Fruit fly (Drosophila melanogaster) whole organism, embryonic: ENCODE measurements around the gene CG8419.

Source experiments
- Atf-2 ChIP-seq: fragments of 200-800 bp; sonication (Bioruptor generic); optimal IDR thresholded peaks from 2 replicates; lab custom pipeline; 2016; ENCODE audit warnings: missing biosample characterization, missing genetic modification characterization
- Bteb2 ChIP-seq: fragments of 200-800 bp; sonication (Bioruptor generic); optimal IDR thresholded peaks from 2 replicates; lab custom pipeline; 2016; ENCODE audit warnings: missing biosample characterization, missing genetic modification characterization
- CG10462 ChIP-seq: fragments of 200-800 bp; sonication (Bioruptor generic); optimal IDR thresholded peaks from 2 replicates; lab custom pipeline; 2016; ENCODE audit warnings: missing biosample characterization, missing genetic modification characterization
- CG12391 ChIP-seq: fragments of 200-800 bp; sonication (Bioruptor generic); optimal IDR thresholded peaks from 3 replicates; lab custom pipeline; 2018; ENCODE audit warnings: missing biosample characterization, mild to moderate bottlenecking, missing genetic modification characterization, moderate library complexity
- CG12744 ChIP-seq: fragments of 200-800 bp; sonication (Bioruptor generic); optimal IDR thresholded peaks from 2 replicates; lab custom pipeline; 2016; ENCODE audit warnings: missing biosample characterization, missing genetic modification characterization
- CG12769 ChIP-seq: fragments of 200-800 bp; sonication (Bioruptor generic); optimal IDR thresholded peaks from 2 replicates; lab custom pipeline; 2019; ENCODE audit warnings: missing biosample characterization, mild to moderate bottlenecking, missing genetic modification characterization, moderate library complexity
- CG13775 ChIP-seq: fragments of 200-800 bp; sonication (Bioruptor generic); optimal IDR thresholded peaks from 3 replicates; lab custom pipeline; 2017; ENCODE audit warnings: missing biosample characterization, mild to moderate bottlenecking, missing genetic modification characterization
- CG14965 ChIP-seq: fragments of 200-800 bp; sonication (Bioruptor generic); optimal IDR thresholded peaks from 2 replicates; lab custom pipeline; 2016; ENCODE audit warnings: missing biosample characterization, missing genetic modification characterization, borderline replicate concordance
- CG15479 ChIP-seq: fragments of 200-800 bp; sonication (Bioruptor generic); optimal IDR thresholded peaks from 3 replicates; lab custom pipeline; 2019; ENCODE audit warnings: missing biosample characterization, mild to moderate bottlenecking, missing genetic modification characterization, moderate library complexity
- CG1602 ChIP-seq: fragments of 200-800 bp; sonication (Bioruptor generic); optimal IDR thresholded peaks from 3 replicates; lab custom pipeline; 2016; ENCODE audit warnings: missing biosample characterization, missing genetic modification characterization
- CG16815 ChIP-seq: fragments of 200-800 bp; sonication (Bioruptor generic); optimal IDR thresholded peaks from 3 replicates; lab custom pipeline; 2017; ENCODE audit warnings: missing biosample characterization, mild to moderate bottlenecking, missing genetic modification characterization
- CG16863 ChIP-seq: fragments of 200-800 bp; sonication (Bioruptor generic); optimal IDR thresholded peaks from 3 replicates; lab custom pipeline; 2016; ENCODE audit warnings: missing biosample characterization, missing genetic modification characterization
- CG18262 ChIP-seq: fragments of 200-800 bp; optimal IDR thresholded peaks from 3 replicates; lab custom pipeline; 2019; ENCODE audit warnings: missing biosample characterization, mild to moderate bottlenecking, missing genetic modification characterization, moderate library complexity
- CG18619 ChIP-seq: fragments of 200-800 bp; sonication (Bioruptor generic); optimal IDR thresholded peaks from 3 replicates; lab custom pipeline; 2017; ENCODE audit warnings: missing biosample characterization, mild to moderate bottlenecking, missing genetic modification characterization
- CG30020 ChIP-seq: fragments of 200-800 bp; optimal IDR thresholded peaks from 2 replicates; lab custom pipeline; 2019; ENCODE audit warnings: missing biosample characterization, mild to moderate bottlenecking, missing genetic modification characterization, moderate library complexity
- CG3065 ChIP-seq: fragments of 200-800 bp; sonication (Bioruptor generic); optimal IDR thresholded peaks from 2 replicates; lab custom pipeline; 2016; ENCODE audit warnings: missing biosample characterization, missing genetic modification characterization
- CG31441 ChIP-seq: fragments of 200-800 bp; sonication (Bioruptor generic); IDR thresholded peaks from 2 replicates; pipeline ENCODE4 v1.3.6; 2022; ENCODE audit warnings: missing biosample characterization, missing genetic modification characterization
- CG32532 ChIP-seq: fragments of 200-800 bp; sonication (Bioruptor generic); IDR thresholded peaks from 2 replicates; pipeline ENCODE4 v1.3.6; 2022; ENCODE audit warnings: missing biosample characterization, missing genetic modification characterization
- CG32767 ChIP-seq: fragments of 200-800 bp; sonication (Bioruptor generic); IDR thresholded peaks from 2 replicates; pipeline ENCODE4 v1.3.6; 2022; ENCODE audit warnings: missing biosample characterization, missing genetic modification characterization
- CG4820 ChIP-seq: fragments of 200-800 bp; sonication (Bioruptor generic); optimal IDR thresholded peaks from 3 replicates; lab custom pipeline; 2016; ENCODE audit warnings: missing biosample characterization, missing genetic modification characterization
- CG7928 ChIP-seq: fragments of 200-800 bp; sonication (Bioruptor generic); optimal IDR thresholded peaks from 2 replicates; lab custom pipeline; 2017; ENCODE audit warnings: missing biosample characterization, mild to moderate bottlenecking, missing genetic modification characterization
- CG9932 ChIP-seq: fragments of 200-800 bp; sonication (Bioruptor generic); IDR thresholded peaks from 2 replicates; pipeline ENCODE4 v1.3.6; 2022; ENCODE audit warnings: missing biosample characterization, missing genetic modification characterization
- Camta ChIP-seq: fragments of 200-800 bp; sonication (Bioruptor generic); optimal IDR thresholded peaks from 2 replicates; lab custom pipeline; 2016; ENCODE audit warnings: missing biosample characterization, missing genetic modification characterization
- D19A ChIP-seq: fragments of 200-800 bp; optimal IDR thresholded peaks from 3 replicates; lab custom pipeline; 2019; ENCODE audit warnings: missing biosample characterization, mild to moderate bottlenecking, missing genetic modification characterization, moderate library complexity
- D19B ChIP-seq: fragments of 200-800 bp; sonication (Bioruptor generic); optimal IDR thresholded peaks from 2 replicates; lab custom pipeline; 2017; ENCODE audit warnings: missing biosample characterization, mild to moderate bottlenecking, missing genetic modification characterization
- Dip3 ChIP-seq: fragments of 200-800 bp; sonication (Bioruptor generic); optimal IDR thresholded peaks from 3 replicates; lab custom pipeline; 2016; ENCODE audit warnings: missing biosample characterization, missing genetic modification characterization
- Dp ChIP-seq: fragments of 200-800 bp; sonication (Bioruptor generic); optimal IDR thresholded peaks from 2 replicates; lab custom pipeline; 2018; ENCODE audit warnings: missing biosample characterization, mild to moderate bottlenecking, missing genetic modification characterization, moderate library complexity
- Drgx ChIP-seq: fragments of 200-800 bp; sonication (Bioruptor generic); IDR thresholded peaks from 2 replicates; pipeline ENCODE4 v1.3.6; 2022; ENCODE audit warnings: missing biosample characterization, missing genetic modification characterization
- E2f1 ChIP-seq: fragments of 200-800 bp; sonication (Bioruptor generic); IDR thresholded peaks from 2 replicates; pipeline ENCODE4 v1.3.6; 2022; ENCODE audit warnings: missing biosample characterization, missing genetic modification characterization
- Fer2 ChIP-seq: fragments of 200-800 bp; sonication (Bioruptor generic); optimal IDR thresholded peaks from 2 replicates; lab custom pipeline; 2018; ENCODE audit warnings: missing biosample characterization, mild to moderate bottlenecking, missing genetic modification characterization, moderate library complexity
- HHEX ChIP-seq: fragments of 200-800 bp; sonication (Bioruptor generic); optimal IDR thresholded peaks from 3 replicates; lab custom pipeline; 2017; ENCODE audit warnings: missing biosample characterization, mild to moderate bottlenecking, missing genetic modification characterization, missing genetic modification reagents
- Hmx ChIP-seq: fragments of 200-800 bp; sonication (Bioruptor generic); optimal IDR thresholded peaks from 2 replicates; lab custom pipeline; 2016; ENCODE audit warnings: missing biosample characterization, missing genetic modification characterization
- Sry-β ChIP-seq: fragments of 200-800 bp; sonication (Bioruptor generic); optimal IDR thresholded peaks from 2 replicates; lab custom pipeline; 2018; ENCODE audit warnings: missing biosample characterization, mild to moderate bottlenecking, missing genetic modification characterization, moderate library complexity
- abd-A ChIP-seq: fragments of 200-800 bp; sonication (Bioruptor generic); optimal IDR thresholded peaks from 3 replicates; lab custom pipeline; 2019; ENCODE audit warnings: missing biosample characterization, mild to moderate bottlenecking, missing genetic modification characterization, moderate library complexity
- btn ChIP-seq: fragments of 200-800 bp; sonication (Bioruptor generic); optimal IDR thresholded peaks from 2 replicates; lab custom pipeline; 2016; ENCODE audit warnings: missing biosample characterization, missing genetic modification characterization
- chm ChIP-seq: fragments of 200-800 bp; sonication (Bioruptor generic); IDR thresholded peaks from 2 replicates; pipeline ENCODE4 v1.3.6; 2022; ENCODE audit warnings: missing biosample characterization, missing genetic modification characterization
- crol ChIP-seq: fragments of 200-800 bp; sonication (Bioruptor generic); IDR thresholded peaks from 2 replicates; pipeline ENCODE4 v1.3.6; 2022; ENCODE audit warnings: missing biosample characterization, missing genetic modification characterization
- ftz-f1 ChIP-seq: fragments of 200-800 bp; sonication (Bioruptor generic); optimal IDR thresholded peaks from 2 replicates; lab custom pipeline; 2016; ENCODE audit warnings: missing biosample characterization, missing genetic modification characterization
- grn ChIP-seq: fragments of 200-800 bp; sonication (Bioruptor generic); optimal IDR thresholded peaks from 3 replicates; lab custom pipeline; 2017; ENCODE audit warnings: missing biosample characterization, missing genetic modification characterization
- inv ChIP-seq: fragments of 200-800 bp; sonication (Bioruptor generic); IDR thresholded peaks from 2 replicates; pipeline ENCODE4 v1.3.6; 2022; ENCODE audit warnings: missing biosample characterization, missing genetic modification characterization; ENCODE audit not compliant: partially characterized antibody
- kah ChIP-seq: fragments of 200-800 bp; sonication (Bioruptor generic); optimal IDR thresholded peaks from 2 replicates; lab custom pipeline; 2018; ENCODE audit warnings: missing biosample characterization, mild to moderate bottlenecking, missing genetic modification characterization
- lola ChIP-seq, 3 experiments: fragments of >200 bp in 2 of 3; fragments of 200-800 bp in 1 of 3; sonication (Bioruptor generic) in 1 of 3; optimal IDR thresholded peaks; 2 replicates each; lab custom pipeline; 2017 to 2019; ENCODE audit warnings: missing biosample characterization in 3 of 3, missing genetic modification characterization in 3 of 3, mild to moderate bottlenecking in 1 of 3, moderate library complexity in 1 of 3
- lov ChIP-seq, 2 experiments: fragments of 200-800 bp in 1 of 2; fragments of >200 bp in 1 of 2; sonication (Bioruptor generic) in 1 of 2; IDR thresholded peaks in 1 of 2; optimal IDR thresholded peaks in 1 of 2; 2 replicates in 1 of 2; 3 replicates in 1 of 2; pipeline versions ENCODE4 v1.3.6 to Lab custom; 2017 to 2022; ENCODE audit warnings: missing biosample characterization in 1 of 2, missing genetic modification characterization in 1 of 2
- nau ChIP-seq: fragments of 200-800 bp; sonication (Bioruptor generic); optimal IDR thresholded peaks from 3 replicates; lab custom pipeline; 2017; ENCODE audit warnings: missing biosample characterization, mild to moderate bottlenecking, missing genetic modification characterization, missing genetic modification reagents
- org-1 ChIP-seq: fragments of 200-800 bp; sonication (Bioruptor generic); optimal IDR thresholded peaks from 2 replicates; lab custom pipeline; 2017; ENCODE audit warnings: missing biosample characterization, missing genetic modification characterization
- peb ChIP-seq: fragments of 200-800 bp; sonication (Bioruptor generic); IDR thresholded peaks from 2 replicates; pipeline ENCODE4 v1.3.6; 2022; ENCODE audit warnings: missing biosample characterization, missing genetic modification characterization
- schlank ChIP-seq: fragments of 200-800 bp; sonication (Bioruptor generic); optimal IDR thresholded peaks from 2 replicates; lab custom pipeline; 2018; ENCODE audit warnings: missing biosample characterization, mild to moderate bottlenecking, missing genetic modification characterization
- shn ChIP-seq: fragments of 200-800 bp; sonication (Bioruptor generic); optimal IDR thresholded peaks from 3 replicates; lab custom pipeline; 2016; ENCODE audit warnings: missing biosample characterization, missing genetic modification characterization
- so ChIP-seq: fragments of 200-800 bp; sonication (Bioruptor generic); IDR thresholded peaks from 3 replicates; pipeline ENCODE4 v1.3.6; 2022; ENCODE audit warnings: missing biosample characterization, missing genetic modification characterization
- tna ChIP-seq: fragments of 200-800 bp; sonication (Bioruptor generic); IDR thresholded peaks from 2 replicates; pipeline ENCODE4 v1.3.6; 2022; ENCODE audit warnings: missing biosample characterization, missing genetic modification characterization; ENCODE audit not compliant: partially characterized antibody

Gene CG8419

DNA sequence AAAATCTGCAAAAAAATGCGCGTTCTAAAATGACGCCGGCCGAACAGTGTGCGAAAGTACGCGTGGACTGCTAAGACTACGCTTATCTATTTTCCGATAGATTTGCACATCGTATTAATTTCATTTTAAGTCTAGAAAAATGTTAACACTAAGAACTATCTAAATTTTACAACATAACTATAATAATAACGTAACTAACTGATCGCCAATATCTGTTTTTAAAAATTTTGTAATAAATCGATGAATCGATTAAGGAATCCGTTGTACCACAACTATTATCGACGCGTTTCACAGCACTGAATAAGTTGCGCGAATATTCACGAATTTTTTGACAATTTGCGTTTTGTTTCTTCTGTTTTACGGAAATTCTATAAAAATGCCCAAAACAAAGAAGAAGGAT is 5.1 kb downstream of the CG8419 start, which contains the start of gene Ssb-c31a (continued):
- TF ChIP-seq CG16863 (GFP tag; lab: Kevin White, UChicago) (peak; percentile 19), org-1 (GFP tag; lab: Kevin White, UChicago) (no peak), Atf-2 (GFP tag; lab: Kevin White, UChicago) (peak; percentile 51), nau (GFP tag; lab: Kevin White, UChicago) (peak; percentile 0), peb (GFP tag; lab: Robert Waterston, UW) (no peak), CG9932 (GFP tag; lab: Robert Waterston, UW) (peak; percentile 81), CG1602 (GFP tag; lab: Kevin White, UChicago) (peak; percentile 35), Bteb2 (GFP tag; lab: Kevin White, UChicago) (peak; percentile 41), shn (GFP tag; lab: Kevin White, UChicago) (no peak), CG13775 (peak; percentile 53), CG15479 (peak; percentile 70), D19B (GFP tag; lab: Kevin White, UChicago) (no peak), chm (no peak), Fer2 (tag; lab: Kevin White, UChicago) (peak; percentile 15), crol (GFP tag; lab: Robert Waterston, UW) (no peak), CG12744 (GFP tag; lab: Kevin White, UChicago) (peak; percentile 35), CG32532 (0 out of 2 replicates have a peak, but pooled peaks have one; percentile 17), CG32767 (no peak), tna (no peak), CG3065 (GFP tag; lab: Kevin White, UChicago) (no peak), HHEX (GFP tag; lab: Kevin White, UChicago) (peak; percentile 51), so (0 out of 3 replicates have a peak, but pooled peaks have one; percentile 18), D19A (no peak), grn (GFP tag; lab: Kevin White, UChicago) (no peak), CG4820 (GFP tag; lab: Kevin White, UChicago) (peak; percentile 15), inv (GFP tag; lab: Robert Waterston, UW) (peak; percentile 68), Sry-β (GFP tag; lab: Kevin White, UChicago) (no peak), abd-A (tag; lab: Kevin White, UChicago) (no peak), CG7928 (GFP tag; lab: Kevin White, UChicago) (no peak), kah (no peak), Camta (GFP tag; lab: Kevin White, UChicago) (peak; percentile 26), E2f1 (GFP tag; lab: Robert Waterston, UW) (no peak), CG16815 (GFP tag; lab: Kevin White, UChicago) (peak; percentile 10), lov (optimal IDR thresholded peaks at IDR 0.05; lab: Kevin White, UChicago) (no peak), lov (GFP tag; IDR thresholded peaks at IDR 0.05; lab: Robert Waterston, UW) (no peak), schlank (tag; lab: Kevin White, UChicago) (no peak), CG18619 (GFP tag; lab: Kevin White, UChicago) (peak; percentile 6), CG30020 (tag; lab: Kevin White, UChicago) (peak; percentile 56), CG31441 (0 out of 2 replicates have a peak, but pooled peaks have one; percentile 32), CG10462 (GFP tag; lab: Kevin White, UChicago) (no peak), lola (GFP tag; optimal IDR thresholded peaks at IDR 0.05; lab: Kevin White, UChicago) (peak in 1 of 3 experiments; percentile 47), ftz-f1 (GFP tag; lab: Kevin White, UChicago) (no peak), CG18262 (tag; lab: Kevin White, UChicago) (peak; percentile 58), btn (GFP tag; lab: Kevin White, UChicago) (no peak), CG12391 (peak; percentile 57), Dip3 (GFP tag; lab: Kevin White, UChicago) (peak; percentile 44), CG14965 (no peak), Hmx (GFP tag; lab: Kevin White, UChicago) (peak; percentile 33), Drgx (no peak), CG12769 (tag; lab: Kevin White, UChicago) (peak; percentile 41), Dp (peak; percentile 68)
